Worm (Caenorhabditis elegans): ENCODE results near the gene Y43F8C.7.

The Y43F8C.7 gene

DNA sequence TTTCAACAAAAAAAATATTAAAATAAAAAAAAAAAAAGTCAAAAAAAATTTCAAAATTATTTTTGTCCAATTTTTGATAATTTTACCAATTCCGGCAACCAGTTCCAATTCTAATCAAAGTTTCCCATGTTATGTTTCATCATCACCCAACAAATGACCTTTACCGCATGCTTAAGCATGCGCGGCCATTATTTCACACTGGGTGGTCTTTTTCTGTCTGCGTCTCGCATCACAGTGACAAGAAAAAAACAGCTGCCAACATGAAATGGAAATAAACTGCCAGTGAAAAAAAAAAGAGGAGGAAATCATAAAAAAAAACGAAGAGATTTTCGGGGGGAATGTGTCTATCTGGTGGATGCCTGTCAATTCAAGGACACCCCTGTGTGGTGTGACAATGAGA is 22.5 kb upstream of the Y43F8C.7 start (continued):
- TF ChIP-seq efl-1 (optimal IDR thresholded peaks at IDR 0.05), result peak in 1 of 2 experiments; percentile 6
- peak; percentile 17 to 58 for TF ChIP-seq efl-1 (GFP tag; optimal IDR thresholded peaks at IDR 0.05 in 1 of 2)
- peak; percentile 45 for TF ChIP-seq irx-1 (tag; optimal IDR thresholded peaks at IDR 0.05)
- TF ChIP-seq lin-39 (tag; optimal IDR thresholded peaks at IDR 0.05), result no peak
- 0 out of 2 replicates have a peak, but pooled peaks have one; percentile 18 for TF ChIP-seq grh-1 (GFP tag; IDR thresholded peaks at IDR 0.05)
- no peak for TF ChIP-seq isw-1 (GFP tag; IDR thresholded peaks at IDR 0.05)
- TF ChIP-seq nhr-20 (tag; optimal IDR thresholded peaks at IDR 0.05), result peak; percentile 15
- peak; percentile 11 for TF ChIP-seq C16A3.4 (tag; optimal IDR thresholded peaks at IDR 0.05)
- TF ChIP-seq zip-4 (GFP tag; optimal IDR thresholded peaks at IDR 0.05), result no peak
- no peak for TF ChIP-seq ceh-8 (GFP tag; optimal IDR thresholded peaks at IDR 0.05)
- no peak for TF ChIP-seq fkh-4 (tag; optimal IDR thresholded peaks at IDR 0.05; ENCODE audit: borderline replicate concordance)
- peak; percentile 82 for TF ChIP-seq lin-14 (GFP tag; optimal IDR thresholded peaks at IDR 0.05)

DNA sequence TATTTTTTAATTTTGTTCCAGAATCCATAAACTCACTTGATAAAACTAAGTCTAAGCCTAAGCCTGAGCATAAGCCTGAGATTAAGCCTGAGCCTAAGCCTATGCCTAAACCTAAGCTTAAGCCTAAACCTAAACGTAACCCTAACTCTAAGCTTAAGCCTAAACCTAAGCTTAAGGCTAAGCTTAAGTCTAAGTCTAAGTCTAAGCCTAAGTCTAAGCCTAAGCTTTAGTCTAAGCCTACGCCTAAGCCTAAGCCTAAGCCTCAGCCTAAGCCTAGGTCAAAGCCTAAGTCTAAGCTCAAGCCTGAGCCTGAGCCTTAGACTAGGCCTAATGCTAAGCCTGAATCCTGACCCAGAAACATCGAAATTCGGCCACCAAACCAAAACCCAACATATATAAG is 20.7 kb upstream of the Y43F8C.7 start:
- TF ChIP-seq ama-1 (optimal IDR thresholded peaks at IDR 0.05) (no peak), nhr-11 (tag; optimal IDR thresholded peaks at IDR 0.05) (no peak), sup-37 (GFP tag; optimal IDR thresholded peaks at IDR 0.05) (no peak), lin-15B (tag; optimal IDR thresholded peaks at IDR 0.05) (no peak), lin-39 (tag; optimal IDR thresholded peaks at IDR 0.05) (no peak), lsy-2 (tag; optimal IDR thresholded peaks at IDR 0.05) (no peak), nhr-28 (tag; optimal IDR thresholded peaks at IDR 0.05) (no peak), dsc-1 (tag; optimal IDR thresholded peaks at IDR 0.05) (no peak), mdl-1 (tag; optimal IDR thresholded peaks at IDR 0.05) (no peak), lin-35 (GFP tag; optimal IDR thresholded peaks at IDR 0.05) (no peak), nhr-71 (tag; optimal IDR thresholded peaks at IDR 0.05) (no peak)

DNA sequence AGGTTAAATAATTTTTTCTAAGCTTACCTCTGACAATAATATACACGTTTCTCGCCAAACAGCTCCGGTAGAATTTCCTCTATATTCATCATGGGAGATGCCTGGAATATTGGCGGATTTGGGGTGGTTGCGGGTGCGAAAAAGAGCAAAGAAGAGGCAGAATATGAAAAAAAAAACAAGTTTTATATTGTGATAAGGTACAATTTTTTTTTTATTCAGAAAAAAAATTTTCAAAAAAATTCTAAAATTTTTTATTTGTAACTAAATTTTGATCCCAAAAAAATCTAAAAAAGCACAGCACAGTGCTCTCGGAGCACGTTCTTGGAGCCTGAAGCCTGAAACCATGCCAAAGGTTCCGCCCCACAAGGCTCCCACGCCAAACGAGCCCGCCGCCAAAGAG is 11.3 kb upstream of the Y43F8C.7 start, which contains the start of gene dmd-3:
Gene dmd-3 (minus strand): TSS at position 101 of the 400 bp plus-strand sequence.
- TF ChIP-seq zip-4 (GFP tag; optimal IDR thresholded peaks at IDR 0.05), result no peak
- TF ChIP-seq swsn-7 (tag; optimal IDR thresholded peaks at IDR 0.05), result no peak
- no peak for TF ChIP-seq unc-30 (tag; optimal IDR thresholded peaks at IDR 0.05)

- TF ChIP-seq nhr-237 (tag; optimal IDR thresholded peaks at IDR 0.05), result no peak
- no peak for TF ChIP-seq rnt-1 (tag; optimal IDR thresholded peaks at IDR 0.05)
- TF ChIP-seq sup-37 (GFP tag; optimal IDR thresholded peaks at IDR 0.05), result no peak
- TF ChIP-seq ama-1 (optimal IDR thresholded peaks at IDR 0.05), result no peak
- TF ChIP-seq efl-1 (optimal IDR thresholded peaks at IDR 0.05), result no peak
- TF ChIP-seq efl-1 (GFP tag; optimal IDR thresholded peaks at IDR 0.05 in 1 of 2), result peak in 1 of 2 experiments; percentile 25
- no peak for TF ChIP-seq ztf-11 (tag; optimal IDR thresholded peaks at IDR 0.05)
These were observed 1.8 kb upstream of the Y43F8C.7 start, which contains the start of gene Y43F8C.9 for ce11 chrV:19645572-19646155. Gene Y43F8C.9 (plus strand): TSS chrV:19646105.

DNA sequence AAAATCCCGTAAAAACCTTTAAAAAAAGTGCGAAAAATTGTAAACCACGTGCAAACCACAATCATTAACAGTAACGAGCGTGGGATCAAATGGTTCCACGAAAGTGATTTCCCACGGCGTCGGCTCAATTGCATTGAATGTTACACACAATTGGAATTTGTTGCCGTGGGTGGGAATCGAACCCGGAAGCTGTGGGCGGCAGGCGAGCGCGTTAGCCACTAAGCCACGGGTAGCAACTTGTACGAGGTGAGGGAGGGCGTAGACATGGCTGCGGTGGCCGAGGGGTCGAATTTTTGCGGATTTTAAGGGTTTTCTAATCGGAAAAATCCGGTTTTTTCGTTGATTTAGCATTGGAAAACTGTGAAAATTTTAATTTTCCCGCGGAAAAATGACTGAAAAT is 815 bp downstream of the Y43F8C.7 start:
- peak; percentile 42 to 54 for TF ChIP-seq lin-35 (GFP tag; optimal IDR thresholded peaks at IDR 0.05)
- peak; percentile 68 for TF ChIP-seq mab-9 (GFP tag; IDR thresholded peaks at IDR 0.05)
- TF ChIP-seq grh-1 (GFP tag; IDR thresholded peaks at IDR 0.05), result peak; percentile 62
- peak; percentile 67 for TF ChIP-seq F16B12.6 (tag; optimal IDR thresholded peaks at IDR 0.05)
- peak; percentile 7 for TF ChIP-seq lin-39 (tag; optimal IDR thresholded peaks at IDR 0.05)
- no peak for TF ChIP-seq ces-1 (GFP tag; optimal IDR thresholded peaks at IDR 0.05)
- peak; percentile 77 for TF ChIP-seq swsn-7 (tag; optimal IDR thresholded peaks at IDR 0.05)
- TF ChIP-seq sptf-1 (tag; optimal IDR thresholded peaks at IDR 0.05), result no peak
- peak; percentile 82 to 89 (median 86) for TF ChIP-seq ceh-82 (tag; optimal IDR thresholded peaks at IDR 0.05)
- peak; percentile 44 for TF ChIP-seq isw-1 (GFP tag; IDR thresholded peaks at IDR 0.05)
- peak; percentile 72 for TF ChIP-seq irx-1 (tag; optimal IDR thresholded peaks at IDR 0.05)
- TF ChIP-seq nhr-237 (tag; optimal IDR thresholded peaks at IDR 0.05), result peak; percentile 42
- TF ChIP-seq nhr-11 (tag; optimal IDR thresholded peaks at IDR 0.05), result no peak
- no peak for TF ChIP-seq alr-1 (tag; optimal IDR thresholded peaks at IDR 0.05; ENCODE audit: borderline replicate concordance)
- TF ChIP-seq nhr-76 (tag; optimal IDR thresholded peaks at IDR 0.05), result peak; percentile 14
- TF ChIP-seq C16A3.4 (tag; optimal IDR thresholded peaks at IDR 0.05), result peak; percentile 61
- peak; percentile 75 for TF ChIP-seq nhr-77 (tag; optimal IDR thresholded peaks at IDR 0.05)
- no peak for TF ChIP-seq blmp-1 (tag; optimal IDR thresholded peaks at IDR 0.05)
- TF ChIP-seq hlh-4 (tag; optimal IDR thresholded peaks at IDR 0.05), result no peak
- TF ChIP-seq nhr-19 (GFP tag; conservative IDR thresholded peaks at IDR 0.05), result peak; percentile 92
- no peak for TF ChIP-seq fkh-4 (tag; optimal IDR thresholded peaks at IDR 0.05; ENCODE audit: borderline replicate concordance)
- peak; percentile 41 for TF ChIP-seq hpl-2 (GFP tag; optimal IDR thresholded peaks at IDR 0.05)
- peak; percentile 79 to 83 for TF ChIP-seq lsy-2 (tag; optimal IDR thresholded peaks at IDR 0.05)
- no peak for TF ChIP-seq lir-3 (tag; optimal IDR thresholded peaks at IDR 0.05; ENCODE audit: poor library complexity)
- peak; percentile 69 for TF ChIP-seq ceh-8 (GFP tag; optimal IDR thresholded peaks at IDR 0.05)
- peak; percentile 79 for TF ChIP-seq nhr-90 (tag; optimal IDR thresholded peaks at IDR 0.05; ENCODE audit: poor library complexity)
- peak; percentile 69 for TF ChIP-seq zip-4 (GFP tag; optimal IDR thresholded peaks at IDR 0.05)
- TF ChIP-seq lin-14 (GFP tag; optimal IDR thresholded peaks at IDR 0.05), result no peak
